Fruit fly (Drosophila melanogaster): ENCODE measurements around the gene CG3288.

Gene CG3288

dm6 chr3L:20800208-20800607, 35.8 kb upstream of the CG3288 start, which contains the start of gene Spc105R (continued):
- TF ChIP-seq scrt (GFP tag; optimal IDR thresholded peaks at IDR 0.05), result no peak
- TF ChIP-seq da (GFP tag; optimal IDR thresholded peaks at IDR 0.05), result no peak
- no peak for TF ChIP-seq Dbx (GFP tag; IDR thresholded peaks at IDR 0.05)
- no peak for TF ChIP-seq CG4328 (GFP tag; optimal IDR thresholded peaks at IDR 0.05)
- TF ChIP-seq Lhr (GFP tag; optimal IDR thresholded peaks at IDR 0.05), result peak; percentile 96
- TF ChIP-seq CG17385 (GFP tag; optimal IDR thresholded peaks at IDR 0.05), result no peak
- TF ChIP-seq CG3847 (GFP tag; IDR thresholded peaks at IDR 0.05), result 0 out of 2 replicates have a peak, but pooled peaks have one; percentile 25
- TF ChIP-seq CG17829 (tag; optimal IDR thresholded peaks at IDR 0.05), result peak; percentile 26
- no peak for TF ChIP-seq ci (GFP tag; IDR thresholded peaks at IDR 0.05)
- no peak for TF ChIP-seq eyg (GFP tag; optimal IDR thresholded peaks at IDR 0.05)
- TF ChIP-seq hkb (optimal IDR thresholded peaks at IDR 0.05), result no peak
- TF ChIP-seq hkb (GFP tag; IDR thresholded peaks at IDR 0.05), result no peak
- TF ChIP-seq CG8359 (GFP tag; optimal IDR thresholded peaks at IDR 0.05; ENCODE audit: borderline replicate concordance), result peak; percentile 22
- TF ChIP-seq sc (optimal IDR thresholded peaks at IDR 0.05), result no peak
- no peak for TF ChIP-seq sc (GFP tag; optimal IDR thresholded peaks at IDR 0.05)
- peak; percentile 31 for TF ChIP-seq nmo (GFP tag; optimal IDR thresholded peaks at IDR 0.05)
- peak; percentile 55 for TF ChIP-seq BEAF-32 (GFP tag; optimal IDR thresholded peaks at IDR 0.05)
- TF ChIP-seq Scr (GFP tag; IDR thresholded peaks at IDR 0.05; ENCODE audit: partially characterized antibody), result peak; percentile 39
- TF ChIP-seq Hr3 (GFP tag; optimal IDR thresholded peaks at IDR 0.05), result no peak
- TF ChIP-seq CG7271 (tag; optimal IDR thresholded peaks at IDR 0.05), result no peak
- peak; percentile 73 for TF ChIP-seq CG33213 (GFP tag; optimal IDR thresholded peaks at IDR 0.05)
- peak; percentile 46 for TF ChIP-seq CTCF (GFP tag; optimal IDR thresholded peaks at IDR 0.05)
- TF ChIP-seq Opbp (GFP tag; IDR thresholded peaks at IDR 0.05; ENCODE audit: partially characterized antibody), result peak; percentile 57; the same call in 1 of the 3 replicates
- no peak for TF ChIP-seq CG1647 (GFP tag; optimal IDR thresholded peaks at IDR 0.05)
- no peak for TF ChIP-seq Doc3 (GFP tag; IDR thresholded peaks at IDR 0.05; ENCODE audit: partially characterized antibody)
- TF ChIP-seq CG9727 (GFP tag; optimal IDR thresholded peaks at IDR 0.05), result no peak
- peak; percentile 53; the same call in 2 of the 4 replicates for TF ChIP-seq Dll (GFP tag; IDR thresholded peaks at IDR 0.05; ENCODE audit: partially characterized antibody)
- no peak for TF ChIP-seq Nf-YA (GFP tag; IDR thresholded peaks at IDR 0.05)
- TF ChIP-seq Bteb2 (GFP tag; optimal IDR thresholded peaks at IDR 0.05), result no peak
- TF ChIP-seq Hey (tag; optimal IDR thresholded peaks at IDR 0.05), result no peak
- no peak for TF ChIP-seq zen2 (GFP tag; IDR thresholded peaks at IDR 0.05; ENCODE audit: partially characterized antibody)
- TF ChIP-seq cato (GFP tag; optimal IDR thresholded peaks at IDR 0.05; ENCODE audit: borderline replicate concordance), result no peak
- TF ChIP-seq vnd (GFP tag; IDR thresholded peaks at IDR 0.05; ENCODE audit: partially characterized antibody), result peak; percentile 35; the same call in 1 of the 3 replicates
- TF ChIP-seq Lim3 (GFP tag; IDR thresholded peaks at IDR 0.05), result no peak
- no peak for TF ChIP-seq bowl (GFP tag; IDR thresholded peaks at IDR 0.05)
- TF ChIP-seq bab2 (GFP tag; optimal IDR thresholded peaks at IDR 0.05), result no peak
- no peak for TF ChIP-seq nerfin-1 (tag; optimal IDR thresholded peaks at IDR 0.05)
- no peak for TF ChIP-seq Optix (GFP tag; IDR thresholded peaks at IDR 0.05)
- TF ChIP-seq amos (GFP tag; IDR thresholded peaks at IDR 0.05; ENCODE audit: partially characterized antibody), result peak; percentile 31; the same call in 1 of the 2 replicates
- TF ChIP-seq HmgZ (tag; optimal IDR thresholded peaks at IDR 0.05), result peak; percentile 7
- no peak for TF ChIP-seq slou (GFP tag; optimal IDR thresholded peaks at IDR 0.05)
- TF ChIP-seq CG17912 (GFP tag; optimal IDR thresholded peaks at IDR 0.05), result no peak
- no peak for TF ChIP-seq fru (optimal IDR thresholded peaks at IDR 0.05)
- TF ChIP-seq Dp (GFP tag; optimal IDR thresholded peaks at IDR 0.05), result peak; percentile 86
- TF ChIP-seq Six4 (GFP tag; optimal IDR thresholded peaks at IDR 0.05), result no peak
- peak; percentile 86 for TF ChIP-seq gfzf (GFP tag; optimal IDR thresholded peaks at IDR 0.05)
- TF ChIP-seq knrl (GFP tag; IDR thresholded peaks at IDR 0.05; ENCODE audit: partially characterized antibody), result 0 out of 3 replicates have a peak, but pooled peaks have one; percentile 12
- peak; percentile 82 for TF ChIP-seq CG9797 (GFP tag; optimal IDR thresholded peaks at IDR 0.05)
- TF ChIP-seq CG32532 (GFP tag; IDR thresholded peaks at IDR 0.05), result no peak
- TF ChIP-seq CG17186 (GFP tag; optimal IDR thresholded peaks at IDR 0.05), result peak; percentile 9
- no peak for TF ChIP-seq CG31365 (tag; optimal IDR thresholded peaks at IDR 0.05)
- no peak for TF ChIP-seq Ravus (GFP tag; IDR thresholded peaks at IDR 0.05)
